Fruit fly (Drosophila melanogaster) whole organism, embryonic: Measurements from ENCODE around the gene CG5853.
A peak's percentile ranks its signal among the peaks of the same experiment; 100 is the strongest.

Experiments
- B-H1 ChIP-seq: fragments of 200-800 bp; sonication (Bioruptor generic); IDR thresholded peaks from 3 replicates; pipeline ENCODE4 v1.3.6; 2022; ENCODE audit warnings: missing biosample characterization, missing genetic modification characterization
- Bdp1 ChIP-seq: fragments of 200-800 bp; sonication (Bioruptor generic); optimal IDR thresholded peaks from 3 replicates; lab custom pipeline; 2016; ENCODE audit warnings: missing biosample characterization, missing genetic modification characterization
- CG10209 ChIP-seq: fragments of 200-800 bp; sonication (Bioruptor generic); optimal IDR thresholded peaks from 3 replicates; lab custom pipeline; 2017; ENCODE audit warnings: missing biosample characterization, mild to moderate bottlenecking, missing genetic modification characterization, missing genetic modification reagents
- CG10321 ChIP-seq: fragments of 200-800 bp; sonication (Bioruptor generic); IDR thresholded peaks from 2 replicates; pipeline ENCODE4 v1.3.6; 2022; ENCODE audit warnings: missing biosample characterization, missing genetic modification characterization
- CG10462 ChIP-seq: fragments of 200-800 bp; sonication (Bioruptor generic); optimal IDR thresholded peaks from 2 replicates; lab custom pipeline; 2016; ENCODE audit warnings: missing biosample characterization, missing genetic modification characterization
- CG14441 ChIP-seq: fragments of 200-800 bp; sonication (Bioruptor generic); IDR thresholded peaks from 2 replicates; pipeline ENCODE4 v1.3.6; 2022; ENCODE audit warnings: missing biosample characterization, missing genetic modification characterization
- CG14860 ChIP-seq: fragments of 200-800 bp; sonication (Bioruptor generic); IDR thresholded peaks from 3 replicates; pipeline ENCODE4 v1.3.6; 2022; ENCODE audit warnings: missing biosample characterization, missing genetic modification characterization; ENCODE audit not compliant: partially characterized antibody
- CG15011 ChIP-seq: fragments of 200-800 bp; sonication (Bioruptor generic); optimal IDR thresholded peaks from 3 replicates; lab custom pipeline; 2018; ENCODE audit warnings: missing biosample characterization, mild to moderate bottlenecking, missing genetic modification characterization
- CG15073 ChIP-seq: fragments of 200-800 bp; sonication (Bioruptor generic); optimal IDR thresholded peaks from 2 replicates; lab custom pipeline; 2016; ENCODE audit warnings: missing biosample characterization, missing genetic modification characterization
- CG15696 ChIP-seq: fragments of 200-800 bp; sonication (Bioruptor generic); optimal IDR thresholded peaks from 2 replicates; lab custom pipeline; 2019; ENCODE audit warnings: missing biosample characterization, mild to moderate bottlenecking, missing genetic modification characterization, moderate library complexity
- CG18011 ChIP-seq: fragments of 200-800 bp; sonication (Bioruptor generic); optimal IDR thresholded peaks from 2 replicates; lab custom pipeline; 2017; ENCODE audit warnings: missing biosample characterization, missing genetic modification characterization, mild to moderate bottlenecking, moderate library complexity, missing genotype
- CG18619 ChIP-seq: fragments of 200-800 bp; sonication (Bioruptor generic); optimal IDR thresholded peaks from 3 replicates; lab custom pipeline; 2017; ENCODE audit warnings: missing biosample characterization, mild to moderate bottlenecking, missing genetic modification characterization
- CG33213 ChIP-seq: fragments of 200-800 bp; sonication (Bioruptor generic); optimal IDR thresholded peaks from 3 replicates; lab custom pipeline; 2016; ENCODE audit warnings: missing biosample characterization, missing genetic modification characterization
- CG4820 ChIP-seq: fragments of 200-800 bp; sonication (Bioruptor generic); optimal IDR thresholded peaks from 3 replicates; lab custom pipeline; 2016; ENCODE audit warnings: missing biosample characterization, missing genetic modification characterization
- CG6254 ChIP-seq: fragments of 200-800 bp; sonication (Bioruptor generic); optimal IDR thresholded peaks from 3 replicates; lab custom pipeline; 2017; ENCODE audit warnings: mild to moderate bottlenecking, missing biosample characterization, missing genetic modification reagents, missing genetic modification characterization
- CG7372 ChIP-seq: fragments of 200-800 bp; sonication (Bioruptor generic); IDR thresholded peaks from 2 replicates; pipeline ENCODE4 v1.3.6; 2022; ENCODE audit warnings: missing biosample characterization, missing genetic modification characterization
- CG7963 ChIP-seq: fragments of 200-800 bp; sonication (Bioruptor generic); IDR thresholded peaks from 3 replicates; pipeline ENCODE4 v1.3.6; 2022; ENCODE audit warnings: missing biosample characterization, missing genetic modification characterization; ENCODE audit not compliant: partially characterized antibody
- CG8290 ChIP-seq, 3 experiments: fragments of 200-800 bp; sonication (Bioruptor generic); optimal IDR thresholded peaks; 2 replicates each; lab custom pipeline; 2016 to 2019; ENCODE audit warnings: missing biosample characterization in 3 of 3, missing genetic modification characterization in 3 of 3, mild to moderate bottlenecking in 2 of 3, moderate library complexity in 1 of 3
- CG8478 ChIP-seq: fragments of >200 bp; optimal IDR thresholded peaks from 2 replicates; lab custom pipeline; 2018
- CG9437 ChIP-seq: fragments of 200-800 bp; sonication (Bioruptor generic); optimal IDR thresholded peaks from 2 replicates; lab custom pipeline; 2018; ENCODE audit warnings: missing biosample characterization, mild to moderate bottlenecking, missing genetic modification characterization
- CG9817 ChIP-seq: fragments of 200-800 bp; sonication (Bioruptor generic); optimal IDR thresholded peaks from 2 replicates; lab custom pipeline; 2018; ENCODE audit warnings: missing biosample characterization, mild to moderate bottlenecking, missing genetic modification characterization, moderate library complexity
- CoRest ChIP-seq: fragments of 200-800 bp; sonication (Bioruptor generic); optimal IDR thresholded peaks from 3 replicates; lab custom pipeline; 2018; ENCODE audit warnings: missing biosample characterization, mild to moderate bottlenecking, missing genetic modification characterization, moderate library complexity
- Dfd ChIP-seq, 2 experiments: fragments of >200 bp; optimal IDR thresholded peaks; 2 replicates each; lab custom pipeline; 2017; ENCODE audit warnings: missing biosample characterization in 2 of 2, missing genetic modification characterization in 2 of 2
- Dref ChIP-seq: fragments of 200-800 bp; sonication (Bioruptor generic); IDR thresholded peaks from 2 replicates; pipeline ENCODE4 v1.3.6; 2022; ENCODE audit warnings: missing biosample characterization, missing genetic modification characterization
- H2.0 ChIP-seq: fragments of 200-800 bp; sonication (Bioruptor generic); IDR thresholded peaks from 2 replicates; pipeline ENCODE4 v1.3.6; 2022; ENCODE audit warnings: missing biosample characterization, missing genetic modification characterization
- Hmx ChIP-seq: fragments of 200-800 bp; sonication (Bioruptor generic); optimal IDR thresholded peaks from 2 replicates; lab custom pipeline; 2016; ENCODE audit warnings: missing biosample characterization, missing genetic modification characterization
- Nf-YC ChIP-seq: fragments of 200-800 bp; optimal IDR thresholded peaks from 3 replicates; lab custom pipeline; 2019; ENCODE audit warnings: missing biosample characterization, mild to moderate bottlenecking, missing genetic modification characterization, moderate library complexity
- Side ChIP-seq: fragments of 200-800 bp; sonication (Bioruptor generic); optimal IDR thresholded peaks from 2 replicates; lab custom pipeline; 2016; ENCODE audit warnings: missing biosample characterization, missing genetic modification characterization
- Sox102F ChIP-seq: fragments of 200-800 bp; sonication (Bioruptor generic); optimal IDR thresholded peaks from 2 replicates; lab custom pipeline; 2018; ENCODE audit warnings: missing biosample characterization, mild to moderate bottlenecking, missing genetic modification characterization, moderate library complexity
- Stat92E ChIP-seq, 3 experiments: fragments of >200 bp in 2 of 3; fragments of 200-800 bp in 1 of 3; sonication (Bioruptor generic) in 1 of 3; optimal IDR thresholded peaks; 2 replicates each; lab custom pipeline; 2017 to 2019; ENCODE audit warnings: missing biosample characterization in 3 of 3, missing genetic modification characterization in 3 of 3, mild to moderate bottlenecking in 1 of 3, moderate library complexity in 1 of 3
- Xrp1 ChIP-seq: fragments of 200-800 bp; sonication (Bioruptor generic); IDR thresholded peaks from 2 replicates; pipeline ENCODE4 v1.3.6; 2022; ENCODE audit warnings: missing biosample characterization, missing genetic modification characterization
- ac ChIP-seq: fragments of 200-800 bp; sonication (Bioruptor generic); optimal IDR thresholded peaks from 3 replicates; lab custom pipeline; 2017; ENCODE audit warnings: missing biosample characterization, mild to moderate bottlenecking, missing genetic modification characterization
- amos ChIP-seq: fragments of 200-800 bp; sonication (Bioruptor generic); IDR thresholded peaks from 2 replicates; pipeline ENCODE4 v1.3.6; 2022; ENCODE audit warnings: missing biosample characterization, missing genetic modification characterization; ENCODE audit not compliant: partially characterized antibody
- aop ChIP-seq: fragments of 200-800 bp; sonication (Bioruptor generic); IDR thresholded peaks from 2 replicates; pipeline ENCODE4 v1.3.6; 2022; ENCODE audit warnings: missing biosample characterization, missing genetic modification characterization
- bowl ChIP-seq: fragments of 200-800 bp; sonication (Bioruptor generic); IDR thresholded peaks from 2 replicates; pipeline ENCODE4 v1.3.6; 2022; ENCODE audit warnings: missing biosample characterization, missing genetic modification characterization
- chn ChIP-seq: fragments of 200-800 bp; sonication (Bioruptor generic); optimal IDR thresholded peaks from 2 replicates; lab custom pipeline; 2016; ENCODE audit warnings: missing biosample characterization, missing genetic modification characterization
- crc ChIP-seq: fragments of 200-800 bp; sonication (Bioruptor generic); optimal IDR thresholded peaks from 2 replicates; lab custom pipeline; 2016; ENCODE audit warnings: missing biosample characterization, missing genetic modification characterization
- fru ChIP-seq: fragments of >200 bp; optimal IDR thresholded peaks from 2 replicates; lab custom pipeline; 2017
- gce ChIP-seq: fragments of 200-800 bp; sonication (Bioruptor generic); IDR thresholded peaks from 3 replicates; pipeline ENCODE4 v1.3.6; 2022; ENCODE audit warnings: missing biosample characterization, missing genetic modification characterization
- gsb-n ChIP-seq: fragments of 200-800 bp; sonication (Bioruptor generic); optimal IDR thresholded peaks from 3 replicates; lab custom pipeline; 2018; ENCODE audit warnings: missing biosample characterization, mild to moderate bottlenecking, missing genetic modification characterization
- lmd ChIP-seq: fragments of 200-800 bp; sonication (Bioruptor generic); IDR thresholded peaks from 2 replicates; pipeline ENCODE4 v1.3.6; 2022; ENCODE audit warnings: missing biosample characterization, missing genetic modification characterization
- lola ChIP-seq, 3 experiments: fragments of >200 bp in 2 of 3; fragments of 200-800 bp in 1 of 3; sonication (Bioruptor generic) in 1 of 3; optimal IDR thresholded peaks; 2 replicates each; lab custom pipeline; 2017 to 2019; ENCODE audit warnings: missing biosample characterization in 3 of 3, missing genetic modification characterization in 3 of 3, mild to moderate bottlenecking in 1 of 3, moderate library complexity in 1 of 3
- maf-S ChIP-seq: fragments of 200-800 bp; sonication (Bioruptor generic); optimal IDR thresholded peaks from 2 replicates; lab custom pipeline; 2016; ENCODE audit warnings: missing biosample characterization, missing genetic modification characterization
- nerfin-2 ChIP-seq: fragments of 200-800 bp; sonication (Bioruptor generic); IDR thresholded peaks from 2 replicates; pipeline ENCODE4 v1.3.6; 2022; ENCODE audit warnings: missing biosample characterization, missing genetic modification characterization; ENCODE audit not compliant: partially characterized antibody
- peb ChIP-seq: fragments of 200-800 bp; sonication (Bioruptor generic); IDR thresholded peaks from 2 replicates; pipeline ENCODE4 v1.3.6; 2022; ENCODE audit warnings: missing biosample characterization, missing genetic modification characterization
- pita ChIP-seq: fragments of 200-800 bp; sonication (Bioruptor generic); optimal IDR thresholded peaks from 2 replicates; lab custom pipeline; 2017; ENCODE audit warnings: missing biosample characterization, mild to moderate bottlenecking, missing genetic modification characterization
- pros ChIP-seq: fragments of 200-800 bp; sonication (Bioruptor generic); optimal IDR thresholded peaks from 3 replicates; lab custom pipeline; 2019; ENCODE audit warnings: missing biosample characterization, mild to moderate bottlenecking, missing genetic modification characterization, moderate library complexity
- ranshi ChIP-seq: fragments of 200-800 bp; sonication (Bioruptor generic); IDR thresholded peaks from 2 replicates; pipeline ENCODE4 v1.3.6; 2022; ENCODE audit warnings: missing biosample characterization, missing genetic modification characterization
- trem ChIP-seq: fragments of 200-800 bp; optimal IDR thresholded peaks from 3 replicates; lab custom pipeline; 2019; ENCODE audit warnings: missing biosample characterization, mild to moderate bottlenecking, missing genetic modification characterization, moderate library complexity
- vfl ChIP-seq: fragments of 200-800 bp; sonication (Bioruptor generic); optimal IDR thresholded peaks from 2 replicates; lab custom pipeline; 2016; ENCODE audit warnings: missing biosample characterization, missing genetic modification characterization

CG5853 gene

dm6 chr2L:9954119-9954518 is 6.7 kb upstream of the CG5853 start, which contains the start of the genes CG13126 and CG4709 (continued):
- TF ChIP-seq CG14860 (GFP tag; lab: Robert Waterston, UW) (no peak), H2.0 (GFP tag; lab: Robert Waterston, UW) (peak; percentile 82), aop (GFP tag; lab: Robert Waterston, UW) (no peak), CG8290 (GFP tag; optimal IDR thresholded peaks at IDR 0.05; lab: Kevin White, UChicago) (peak; percentile 89), CG8290 (tag; optimal IDR thresholded peaks at IDR 0.05; lab: Kevin White, UChicago) (peak in 1 of 2 experiments; percentile 42), maf-S (GFP tag; lab: Kevin White, UChicago) (no peak), amos (GFP tag; lab: Robert Waterston, UW) (no peak), Stat92E (GFP tag; optimal IDR thresholded peaks at IDR 0.05; lab: Kevin White, UChicago) (peak in 1 of 3 experiments; percentile 83), ranshi (GFP tag; lab: Robert Waterston, UW) (peak; percentile 91), crc (GFP tag; lab: Kevin White, UChicago) (no peak), CG8478 (lab: Kevin White, UChicago) (no peak), CG33213 (GFP tag; lab: Kevin White, UChicago) (peak; percentile 49), lmd (peak; percentile 89), CG15073 (GFP tag; lab: Kevin White, UChicago) (peak; percentile 57), vfl (GFP tag; lab: Kevin White, UChicago) (peak; percentile 57), nerfin-2 (no peak), Bdp1 (peak; percentile 28), lola (GFP tag; optimal IDR thresholded peaks at IDR 0.05; lab: Kevin White, UChicago) (peak in 1 of 3 experiments; percentile 90), ac (peak; percentile 39), Dfd (GFP tag; optimal IDR thresholded peaks at IDR 0.05; lab: Kevin White, UChicago) (no peak), Xrp1 (GFP tag; lab: Robert Waterston, UW) (peak; percentile 97), CG10462 (GFP tag; lab: Kevin White, UChicago) (peak; percentile 73), pros (GFP tag; lab: Kevin White, UChicago) (peak; percentile 23), gsb-n (peak; percentile 93), CG7372 (GFP tag; lab: Robert Waterston, UW) (peak; percentile 83), Side (GFP tag; lab: Kevin White, UChicago) (peak; percentile 28), CG9437 (GFP tag; lab: Kevin White, UChicago) (peak; percentile 82), CG10321 (GFP tag; lab: Robert Waterston, UW) (peak; percentile 58), CG18619 (GFP tag; lab: Kevin White, UChicago) (peak; percentile 87), Hmx (GFP tag; lab: Kevin White, UChicago) (no peak), pita (no peak), Sox102F (GFP tag; lab: Kevin White, UChicago) (peak; percentile 91), Dref (peak; percentile 33; the same call in 1 of the 2 replicates), CG7963 (GFP tag; lab: Robert Waterston, UW) (no peak), CoRest (tag; lab: Kevin White, UChicago) (peak; percentile 93), Nf-YC (tag; lab: Kevin White, UChicago) (peak; percentile 82), CG15696 (peak; percentile 95), bowl (GFP tag; lab: Robert Waterston, UW) (peak; percentile 49; the same call in 1 of the 2 replicates), CG4820 (GFP tag; lab: Kevin White, UChicago) (peak; percentile 88), peb (peak; percentile 78), CG10209 (GFP tag; lab: Kevin White, UChicago) (peak; percentile 91), gce (GFP tag; lab: Robert Waterston, UW) (peak; percentile 73; the same call in 2 of the 3 replicates), CG18011 (peak; percentile 64), fru (no peak), CG6254 (peak; percentile 92), B-H1 (GFP tag; lab: Robert Waterston, UW) (peak; percentile 73), CG14441 (GFP tag; lab: Robert Waterston, UW) (peak; percentile 86), CG15011 (GFP tag; lab: Kevin White, UChicago) (peak; percentile 77), chn (GFP tag; lab: Kevin White, UChicago) (peak; percentile 51), CG9817 (tag; lab: Kevin White, UChicago) (peak; percentile 84), trem (peak; percentile 96)
